Worm (Caenorhabditis elegans) whole organism, midembryonic: Measurements from ENCODE around the gene srbc-30.

Source experiments
- T22C8.4 ChIP-seq: fragments of 200-800 bp; sonication (Bioruptor generic); IDR thresholded peaks from 2 replicates; pipeline ENCODE4 v1.3.6; 2022; ENCODE audit warnings: missing genetic modification characterization, missing compliant biosample characterization
- cog-1 ChIP-seq: sonication (generic microtip); optimal IDR thresholded peaks from 2 replicates; lab custom pipeline; 2016; ENCODE audit warnings: missing genetic modification characterization, missing compliant biosample characterization
- flt-1 ChIP-seq: fragments of 200-800 bp; sonication (Bioruptor generic); IDR thresholded peaks from 2 replicates; pipeline ENCODE4 v1.3.6; 2022; ENCODE audit warnings: missing genetic modification characterization, missing compliant biosample characterization
- klf-2 ChIP-seq: fragments of 200-800 bp; sonication (Bioruptor generic); conservative IDR thresholded peaks from 2 replicates; pipeline ENCODE4 v1.3.6; 2022; ENCODE audit warnings: missing genetic modification reagents, missing genetic modification characterization, missing compliant biosample characterization
- med-1 ChIP-seq: sonication (generic microtip); optimal IDR thresholded peaks from 2 replicates; lab custom pipeline; 2017; ENCODE audit warnings: missing genetic modification characterization, mild to moderate bottlenecking, missing compliant biosample characterization, antibody characterized with exemption, missing genetic modification reagents; ENCODE audit not compliant: insufficient read depth
- ref-1 ChIP-seq: fragments of 200-800 bp; sonication (Bioruptor generic); conservative IDR thresholded peaks from 2 replicates; pipeline ENCODE4 v1.3.6; 2022; ENCODE audit warnings: missing genetic modification reagents, missing genetic modification characterization, missing compliant biosample characterization
- tab-1 ChIP-seq: fragments of 200-800 bp; sonication (Bioruptor generic); IDR thresholded peaks from 2 replicates; pipeline ENCODE4 v1.3.6; 2022; ENCODE audit warnings: missing genetic modification characterization, missing compliant biosample characterization
- ztf-23 ChIP-seq: fragments of 200-800 bp; sonication (Bioruptor generic); IDR thresholded peaks from 2 replicates; pipeline ENCODE4 v1.3.6; 2022; ENCODE audit warnings: missing genetic modification reagents, missing genetic modification characterization, missing compliant biosample characterization
- ztf-29 ChIP-seq: fragments of 200-800 bp; sonication (Bioruptor generic); IDR thresholded peaks from 2 replicates; pipeline ENCODE4 v1.3.6; 2022; ENCODE audit warnings: missing genetic modification reagents, missing genetic modification characterization, missing compliant biosample characterization

The srbc-30 gene

DNA sequence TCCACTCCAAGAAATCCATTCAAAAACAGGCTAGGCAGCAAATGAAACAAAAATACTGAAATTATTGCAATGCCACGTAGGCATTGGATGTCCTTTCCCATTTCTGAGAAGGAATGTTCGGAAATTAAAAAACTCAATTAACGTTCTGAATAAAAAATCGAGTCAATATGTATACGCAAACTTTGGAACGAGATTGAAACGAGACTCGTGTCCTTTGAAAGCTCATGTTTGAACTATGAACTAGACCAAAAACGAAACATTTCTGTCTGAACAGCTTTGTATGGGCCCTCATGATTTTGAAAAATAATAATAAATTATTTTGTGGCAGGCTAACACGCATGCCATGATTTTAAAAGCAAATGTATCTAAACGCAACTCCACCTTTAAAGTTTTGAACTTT lies 5.2 kb downstream of the srbc-30 start, which contains the start of gene oac-2:
Gene oac-2 (minus strand): TSS at position 101 of the 400 bp plus-strand sequence.
- TF ChIP-seq ztf-23 (GFP tag; lab: Robert Waterston, UW) (no peak), cog-1 (tag; lab: Kevin White, UChicago) (no peak), T22C8.4 (GFP tag; lab: Robert Waterston, UW) (no peak), ref-1 (GFP tag; lab: Robert Waterston, UW) (no peak), klf-2 (GFP tag; lab: Robert Waterston, UW) (no peak), med-1 (GFP tag; lab: Kevin White, UChicago) (no peak), tab-1 (GFP tag; lab: Robert Waterston, UW) (no peak), flt-1 (GFP tag; lab: Robert Waterston, UW) (no peak)

DNA sequence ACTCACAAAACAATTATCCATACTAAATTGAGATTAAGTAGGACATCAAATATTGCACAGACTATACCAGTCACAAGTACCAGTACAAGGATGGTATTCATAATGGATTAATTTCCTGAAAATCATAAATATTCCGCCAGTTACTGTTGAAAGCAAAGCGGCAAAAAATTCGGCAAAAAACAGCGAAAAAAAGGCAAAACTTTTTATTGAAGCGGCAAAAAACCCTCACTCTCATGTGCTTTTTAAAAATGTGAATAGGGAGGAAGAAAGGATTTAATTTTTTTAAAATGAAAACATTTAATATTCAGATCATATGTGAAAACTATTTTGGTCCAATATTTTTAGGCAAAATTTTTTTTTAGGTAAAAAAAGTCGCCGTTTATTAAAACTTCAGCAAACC lies 9.5 kb downstream of the srbc-30 start, which contains the start of gene srbc-29:
Gene srbc-29 (minus strand): TSS at position 101 of the 400 bp plus-strand sequence.
- TF ChIP-seq T22C8.4 (GFP tag; lab: Robert Waterston, UW) (no peak), ztf-29 (GFP tag; lab: Robert Waterston, UW) (no peak), tab-1 (GFP tag; lab: Robert Waterston, UW) (no peak), cog-1 (tag; lab: Kevin White, UChicago) (no peak), ref-1 (GFP tag; lab: Robert Waterston, UW) (no peak), flt-1 (GFP tag; lab: Robert Waterston, UW) (no peak), ztf-23 (GFP tag; lab: Robert Waterston, UW) (no peak), klf-2 (GFP tag; lab: Robert Waterston, UW) (no peak), med-1 (GFP tag; lab: Kevin White, UChicago) (no peak)

DNA sequence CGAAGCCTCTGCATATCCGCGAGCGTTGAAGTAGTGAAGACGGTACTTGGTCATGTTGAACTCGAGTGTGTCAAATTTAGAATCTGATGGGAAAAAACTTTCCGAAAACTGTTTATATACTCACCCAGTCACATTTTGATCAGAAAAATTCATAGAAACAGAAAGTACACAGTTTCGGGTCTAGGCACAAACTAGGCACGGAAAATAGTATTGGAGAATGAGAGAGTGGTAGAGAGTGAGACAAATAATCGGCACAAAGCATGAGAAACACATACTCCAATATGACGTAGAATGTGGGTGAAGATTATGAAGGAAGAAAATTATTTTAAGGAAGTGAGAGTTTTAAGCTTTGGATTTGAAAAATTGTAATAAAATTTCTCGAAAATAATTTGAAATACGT lies 11.8 kb downstream of the srbc-30 start, which contains the start of gene gst-33:
Gene gst-33 (minus strand): TSS at position 127 of the 400 bp plus-strand sequence.
- TF ChIP-seq T22C8.4 (GFP tag; lab: Robert Waterston, UW) (no peak), tab-1 (GFP tag; lab: Robert Waterston, UW) (no peak), med-1 (GFP tag; lab: Kevin White, UChicago) (no peak), flt-1 (GFP tag; lab: Robert Waterston, UW) (no peak), cog-1 (tag; lab: Kevin White, UChicago) (no peak), ztf-23 (GFP tag; lab: Robert Waterston, UW) (no peak), ztf-29 (GFP tag; lab: Robert Waterston, UW) (no peak), ref-1 (GFP tag; lab: Robert Waterston, UW) (no peak), klf-2 (GFP tag; lab: Robert Waterston, UW) (no peak)

DNA sequence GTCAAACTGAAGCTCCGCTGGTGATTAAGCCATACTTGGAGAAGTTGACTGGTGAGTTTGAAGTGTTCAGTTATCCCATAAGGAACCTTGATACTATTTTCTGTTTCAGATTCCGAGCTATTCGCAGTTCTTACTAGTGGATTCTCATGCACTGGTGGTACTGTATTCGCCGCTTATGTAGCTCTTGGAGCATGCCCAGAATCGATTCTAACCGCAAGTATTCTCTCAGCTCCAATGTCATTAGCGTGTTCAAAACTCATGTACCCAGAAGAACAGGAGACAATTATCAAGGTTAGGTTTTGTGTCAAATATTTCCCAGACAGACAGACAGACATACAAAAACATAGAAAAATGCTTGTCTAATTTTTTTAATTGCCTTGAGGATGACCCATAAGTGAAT lies 15.3 kb downstream of the srbc-30 start:
- TF ChIP-seq ztf-29 (GFP tag; lab: Robert Waterston, UW) (no peak), T22C8.4 (GFP tag; lab: Robert Waterston, UW) (no peak), klf-2 (GFP tag; lab: Robert Waterston, UW) (no peak), ztf-23 (GFP tag; lab: Robert Waterston, UW) (no peak), flt-1 (GFP tag; lab: Robert Waterston, UW) (no peak), med-1 (GFP tag; lab: Kevin White, UChicago) (no peak)

DNA sequence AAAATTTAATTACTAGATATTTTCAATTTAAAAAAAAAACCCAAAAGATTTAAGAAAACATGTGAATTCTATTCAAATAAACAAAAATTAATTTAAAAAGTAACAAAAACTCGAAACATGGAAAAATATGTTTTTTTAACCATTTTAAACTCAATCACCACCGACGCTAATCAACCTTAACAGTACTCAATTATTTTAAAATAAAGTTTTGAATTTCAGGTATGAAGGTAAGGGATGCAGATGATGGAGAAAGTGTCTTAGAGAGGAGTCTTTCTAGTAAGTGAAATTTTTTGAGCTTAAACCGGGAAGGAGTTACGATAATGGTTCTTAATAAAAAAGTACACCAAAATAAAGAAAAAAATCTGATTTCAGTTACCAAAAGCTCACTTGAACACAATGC lies 16.7 kb downstream of the srbc-30 start, which contains the start of gene slc-28.1:
Gene slc-28.1 (plus strand): TSS at position 301 of the 400 bp plus-strand sequence.
- no peak for TF ChIP-seq ztf-29 (GFP tag; lab: Robert Waterston, UW)
- no peak for TF ChIP-seq ref-1 (GFP tag; lab: Robert Waterston, UW)
- no peak for TF ChIP-seq cog-1 (tag; lab: Kevin White, UChicago)
- no peak for TF ChIP-seq med-1 (GFP tag; lab: Kevin White, UChicago)
- TF ChIP-seq klf-2 (GFP tag; lab: Robert Waterston, UW): no peak
- no peak for TF ChIP-seq T22C8.4 (GFP tag; lab: Robert Waterston, UW)
- TF ChIP-seq tab-1 (GFP tag; lab: Robert Waterston, UW): no peak
- TF ChIP-seq flt-1 (GFP tag; lab: Robert Waterston, UW): no peak
- no peak for TF ChIP-seq ztf-23 (GFP tag; lab: Robert Waterston, UW)

DNA sequence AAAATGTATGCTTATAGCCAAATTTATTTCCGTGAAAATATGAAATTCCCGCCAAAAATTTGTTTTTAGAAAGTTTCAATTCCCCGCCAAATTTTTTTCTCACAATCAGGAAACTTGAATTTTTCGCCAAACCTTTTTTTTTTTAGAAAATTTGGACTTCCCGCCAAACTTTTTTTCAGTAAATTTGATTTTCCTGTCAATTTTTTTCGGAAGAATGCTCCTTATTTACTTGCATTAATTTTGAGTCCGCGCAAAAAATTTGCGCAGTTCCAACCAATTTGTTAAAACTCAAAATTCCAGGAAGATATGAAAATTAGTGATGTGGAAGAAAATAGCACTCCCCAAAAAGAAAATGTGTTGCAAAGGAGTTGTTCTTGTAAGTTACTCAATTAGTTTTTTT lies 20.3 kb downstream of the srbc-30 start, which contains the start of gene slc-28.2:
Gene slc-28.2 (plus strand): TSS at position 301 of the 400 bp plus-strand sequence.
- no peak for TF ChIP-seq med-1 (GFP tag; lab: Kevin White, UChicago)
- TF ChIP-seq flt-1 (GFP tag; lab: Robert Waterston, UW): no peak
- no peak for TF ChIP-seq tab-1 (GFP tag; lab: Robert Waterston, UW)
- TF ChIP-seq ztf-23 (GFP tag; lab: Robert Waterston, UW): no peak
- TF ChIP-seq ref-1 (GFP tag; lab: Robert Waterston, UW): no peak

DNA sequence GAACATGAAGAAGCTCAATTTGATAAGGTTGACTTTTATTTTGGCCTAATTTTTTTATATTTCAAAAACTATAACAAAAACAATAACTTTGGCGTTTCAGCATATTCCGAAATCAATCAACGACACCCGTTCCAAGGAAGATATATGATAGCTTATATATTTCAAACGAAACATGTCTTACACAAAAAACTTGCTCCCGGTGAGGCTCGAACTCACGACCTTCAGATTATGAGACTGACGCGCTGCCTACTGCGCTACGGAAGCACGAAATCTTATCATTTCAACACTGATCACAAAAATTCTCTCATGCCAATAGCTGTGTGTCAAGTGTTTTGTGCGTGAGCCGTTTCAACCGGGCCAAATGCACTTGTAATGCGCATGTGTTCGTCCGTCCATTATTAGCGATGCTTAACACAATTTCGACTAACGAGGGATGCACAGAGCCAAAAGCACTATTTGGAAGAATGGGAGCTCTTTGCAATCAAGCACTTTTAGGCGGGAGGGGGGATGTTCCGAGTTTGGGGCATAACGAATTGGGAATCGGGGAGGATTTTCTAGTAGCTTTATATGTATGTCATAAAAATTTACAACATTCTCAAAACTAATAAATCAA lies 25.0 kb downstream of the srbc-30 start:
- no peak for TF ChIP-seq ref-1 (GFP tag; lab: Robert Waterston, UW)
- TF ChIP-seq med-1 (GFP tag; lab: Kevin White, UChicago): no peak
- TF ChIP-seq cog-1 (tag; lab: Kevin White, UChicago): no peak
- no peak for TF ChIP-seq tab-1 (GFP tag; lab: Robert Waterston, UW)
- no peak for TF ChIP-seq flt-1 (GFP tag; lab: Robert Waterston, UW)
- no peak for TF ChIP-seq ztf-23 (GFP tag; lab: Robert Waterston, UW)
- no peak for TF ChIP-seq ztf-29 (GFP tag; lab: Robert Waterston, UW)
- no peak for TF ChIP-seq klf-2 (GFP tag; lab: Robert Waterston, UW)
- no peak for TF ChIP-seq T22C8.4 (GFP tag; lab: Robert Waterston, UW)

DNA sequence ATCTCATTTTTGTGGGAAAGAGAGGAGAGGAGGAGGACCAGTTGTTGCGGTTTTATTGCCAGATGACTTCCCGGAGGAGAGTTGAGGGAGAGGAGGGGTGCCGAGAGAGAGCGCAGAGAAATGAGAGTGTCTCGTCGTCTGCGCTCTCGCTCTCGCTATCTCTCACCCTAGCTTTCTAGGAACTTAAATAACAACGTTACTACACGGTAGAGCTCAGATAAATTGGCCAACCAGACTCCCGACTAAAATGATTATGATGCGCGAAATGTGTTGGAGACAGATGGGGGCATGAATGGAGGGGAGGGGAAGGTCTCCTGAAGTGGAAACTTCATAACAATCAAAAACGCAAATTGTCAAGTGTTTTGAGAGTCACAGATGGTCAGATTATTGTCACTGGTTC lies 25.6 kb downstream of the srbc-30 start:
- TF ChIP-seq ztf-29 (GFP tag; lab: Robert Waterston, UW): no peak
- TF ChIP-seq cog-1 (tag; lab: Kevin White, UChicago): no peak

DNA sequence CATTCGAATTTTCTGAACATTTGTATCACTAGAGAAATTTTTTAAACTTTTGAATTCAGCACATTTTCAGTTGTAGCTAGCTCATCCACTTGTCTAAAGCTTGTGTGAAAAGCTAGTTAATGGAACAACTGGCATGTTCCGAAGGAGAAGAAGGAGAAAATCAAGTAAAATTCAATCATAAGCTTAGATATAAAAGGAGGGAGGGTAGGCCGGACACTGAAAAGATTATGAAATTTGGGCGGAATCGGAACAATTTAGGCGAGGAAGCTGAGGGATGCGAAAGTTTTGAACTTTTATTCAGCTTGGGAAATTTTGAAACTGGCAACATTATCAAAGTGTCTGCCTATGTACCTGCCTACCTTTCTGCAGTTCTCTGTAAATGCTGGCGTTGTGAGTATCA lies 27.8 kb downstream of the srbc-30 start:
- no peak for TF ChIP-seq ztf-23 (GFP tag; lab: Robert Waterston, UW)
- TF ChIP-seq tab-1 (GFP tag; lab: Robert Waterston, UW): no peak
- TF ChIP-seq ztf-29 (GFP tag; lab: Robert Waterston, UW): no peak
- no peak for TF ChIP-seq klf-2 (GFP tag; lab: Robert Waterston, UW)
- TF ChIP-seq ref-1 (GFP tag; lab: Robert Waterston, UW): no peak
- TF ChIP-seq cog-1 (tag; lab: Kevin White, UChicago): no peak
- no peak for TF ChIP-seq med-1 (GFP tag; lab: Kevin White, UChicago)
- TF ChIP-seq T22C8.4 (GFP tag; lab: Robert Waterston, UW): no peak
- no peak for TF ChIP-seq flt-1 (GFP tag; lab: Robert Waterston, UW)
